Worm (Caenorhabditis elegans): ENCODE measurements around the gene dpy-7.

dpy-7 gene

DNA sequence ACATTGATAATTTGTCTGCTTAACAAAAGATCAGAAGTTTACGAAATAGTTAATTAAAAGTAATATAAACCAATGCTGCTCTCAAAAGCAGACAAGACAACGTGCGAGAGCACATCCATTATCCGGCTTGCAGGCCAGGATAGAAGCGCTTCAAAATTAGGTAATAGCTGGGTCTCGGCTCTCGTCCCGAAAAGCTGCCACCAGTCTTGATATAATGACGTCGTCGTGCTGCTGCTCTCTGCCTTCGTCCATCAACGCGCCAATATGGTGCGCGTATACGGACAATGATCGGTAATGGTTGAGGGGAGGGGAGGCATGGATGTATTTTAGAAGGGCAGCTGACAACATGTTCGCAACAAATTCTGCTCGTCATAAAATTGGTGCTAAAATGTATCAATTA lies 3.1 kb downstream of the dpy-7 start:
- TF ChIP-seq crh-2 (tag; optimal IDR thresholded peaks at IDR 0.05), result no peak
- TF ChIP-seq fos-1 (tag; optimal IDR thresholded peaks at IDR 0.05), result no peak
- TF ChIP-seq unc-62 (GFP tag; optimal IDR thresholded peaks at IDR 0.05), result no peak
- no peak for TF ChIP-seq sma-9 (GFP tag; optimal IDR thresholded peaks at IDR 0.05)
- no peak for TF ChIP-seq sma-9 (tag; optimal IDR thresholded peaks at IDR 0.05)
- TF ChIP-seq ceh-82 (tag; optimal IDR thresholded peaks at IDR 0.05), result no peak
- TF ChIP-seq mab-5 (tag; optimal IDR thresholded peaks at IDR 0.05), result no peak
- TF ChIP-seq unc-55 (GFP tag; optimal IDR thresholded peaks at IDR 0.05), result no peak
- TF ChIP-seq nhr-77 (tag; optimal IDR thresholded peaks at IDR 0.05), result no peak
- TF ChIP-seq unc-39 (tag; optimal IDR thresholded peaks at IDR 0.05), result no peak
- no peak for TF ChIP-seq ztf-11 (tag; optimal IDR thresholded peaks at IDR 0.05)

DNA sequence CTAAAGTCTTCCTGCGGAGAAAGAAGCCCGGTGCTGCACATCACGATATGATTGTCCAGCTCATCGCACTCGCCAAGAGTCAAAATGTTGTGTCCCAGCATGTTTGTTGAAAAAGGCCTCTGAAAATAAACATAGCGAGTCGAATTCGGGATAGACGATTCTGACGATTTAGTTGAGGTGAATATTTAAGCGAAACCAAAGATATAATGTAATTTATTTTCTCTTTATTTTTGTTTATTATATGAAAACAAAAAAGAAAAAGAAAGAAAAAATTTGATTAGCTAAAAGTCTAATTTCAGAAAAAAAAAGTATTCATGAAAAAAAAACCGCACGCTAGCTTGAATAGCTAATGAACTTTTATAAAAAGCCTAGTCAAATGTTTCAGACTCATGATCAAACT lies 5.0 kb downstream of the dpy-7 start, which contains the start of gene ceh-14:
ceh-14 (minus strand) TSS at position 101 of the 400 bp plus-strand sequence.
- TF ChIP-seq R02D3.7 (tag; optimal IDR thresholded peaks at IDR 0.05), result no peak
- TF ChIP-seq ZK546.5 (tag; optimal IDR thresholded peaks at IDR 0.05), result no peak
- no peak for TF ChIP-seq lin-39 (tag; optimal IDR thresholded peaks at IDR 0.05)
- no peak for TF ChIP-seq elt-1 (tag; optimal IDR thresholded peaks at IDR 0.05)
- no peak for TF ChIP-seq crh-2 (tag; optimal IDR thresholded peaks at IDR 0.05)
- no peak for TF ChIP-seq fos-1 (tag; optimal IDR thresholded peaks at IDR 0.05)
- no peak for TF ChIP-seq nhr-6 (tag; optimal IDR thresholded peaks at IDR 0.05)
- no peak for TF ChIP-seq nhr-77 (tag; optimal IDR thresholded peaks at IDR 0.05)
- no peak for TF ChIP-seq nhr-21 (tag; optimal IDR thresholded peaks at IDR 0.05)
- TF ChIP-seq peb-1 (tag; optimal IDR thresholded peaks at IDR 0.05), result no peak
- no peak for TF ChIP-seq alr-1 (tag; optimal IDR thresholded peaks at IDR 0.05)
- TF ChIP-seq egl-27 (tag; optimal IDR thresholded peaks at IDR 0.05), result no peak

DNA sequence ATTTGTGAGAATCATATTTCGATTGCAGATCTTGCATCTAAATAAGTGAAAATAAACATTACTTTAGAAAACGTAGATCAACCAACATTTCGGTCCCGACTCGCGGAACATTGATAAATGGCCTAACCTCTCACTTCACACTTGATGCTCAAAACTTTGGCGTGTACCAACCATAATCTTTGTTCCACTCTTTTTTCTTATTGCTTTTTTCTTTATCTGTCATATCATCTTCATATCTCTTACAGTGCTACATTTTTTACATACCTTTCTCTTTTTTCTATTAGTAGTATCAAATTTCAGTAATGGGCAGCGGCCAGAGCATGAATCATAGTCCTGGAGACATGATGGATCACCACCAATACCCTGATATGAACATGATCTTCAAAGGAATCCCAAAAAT lies 12.3 kb downstream of the dpy-7 start, which contains the start of gene F46C8.3:
F46C8.3 (plus strand) TSS at position 301 of the 400 bp plus-strand sequence.
- TF ChIP-seq sem-4 (tag; optimal IDR thresholded peaks at IDR 0.05) (no peak), lin-13 (GFP tag; optimal IDR thresholded peaks at IDR 0.05) (no peak), nhr-129 (tag; optimal IDR thresholded peaks at IDR 0.05) (no peak), skn-1 (tag; optimal IDR thresholded peaks at IDR 0.05) (no peak), ceh-82 (tag; optimal IDR thresholded peaks at IDR 0.05) (no peak)

DNA sequence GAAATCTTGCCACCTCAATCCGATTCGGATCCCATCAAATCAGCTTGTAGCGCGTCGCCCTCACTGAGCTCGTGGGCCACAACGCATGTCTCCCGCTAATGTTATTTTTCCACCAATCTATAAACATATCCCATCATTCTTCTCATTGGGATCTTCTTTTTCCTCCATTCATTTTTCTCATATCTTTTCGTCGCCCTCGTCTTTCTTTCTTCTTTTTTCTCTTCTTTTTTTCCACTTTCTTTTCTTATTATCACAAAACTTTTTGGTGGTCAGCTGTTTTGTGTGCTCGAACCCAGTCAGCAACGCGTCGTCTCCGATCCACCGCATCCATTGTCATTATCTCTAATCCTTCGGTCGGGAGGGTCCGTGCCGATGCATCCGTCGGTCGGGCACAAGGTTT lies 13.8 kb downstream of the dpy-7 start:
- TF ChIP-seq peb-1 (tag; optimal IDR thresholded peaks at IDR 0.05) (no peak), F13H6.1 (tag; optimal IDR thresholded peaks at IDR 0.05) (peak; percentile 84), lin-13 (GFP tag; optimal IDR thresholded peaks at IDR 0.05) (no peak), C34F6.9 (tag; optimal IDR thresholded peaks at IDR 0.05) (peak; percentile 8), sma-9 (GFP tag; optimal IDR thresholded peaks at IDR 0.05) (peak; percentile 57), sma-9 (tag; optimal IDR thresholded peaks at IDR 0.05) (no peak), nhr-129 (tag; optimal IDR thresholded peaks at IDR 0.05) (peak; percentile 45), lsy-2 (tag; optimal IDR thresholded peaks at IDR 0.05) (peak in 1 of 2 experiments; percentile 38)

DNA sequence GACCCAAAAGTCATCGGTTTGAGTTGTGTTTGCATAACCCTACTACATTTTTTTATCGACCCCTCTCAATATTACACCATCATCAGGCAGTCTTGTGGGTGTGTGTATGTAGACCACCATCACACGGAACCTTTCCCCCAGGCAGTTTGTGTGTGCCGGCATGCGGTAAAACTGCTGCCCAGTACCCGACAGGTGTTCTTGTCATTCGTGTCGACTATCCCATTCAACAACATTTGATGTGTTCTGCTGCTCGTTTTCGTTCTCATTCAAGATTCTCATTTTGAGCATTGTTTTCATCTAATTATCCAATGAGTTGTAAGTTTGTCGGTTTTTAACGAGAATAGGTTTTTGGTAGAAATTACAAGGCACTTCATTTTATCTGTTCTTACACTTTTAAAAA lies 15.0 kb downstream of the dpy-7 start:
- TF ChIP-seq lsy-2 (tag; optimal IDR thresholded peaks at IDR 0.05) (no peak), sma-9 (GFP tag; optimal IDR thresholded peaks at IDR 0.05) (peak; percentile 7), sma-9 (tag; optimal IDR thresholded peaks at IDR 0.05) (no peak)

DNA sequence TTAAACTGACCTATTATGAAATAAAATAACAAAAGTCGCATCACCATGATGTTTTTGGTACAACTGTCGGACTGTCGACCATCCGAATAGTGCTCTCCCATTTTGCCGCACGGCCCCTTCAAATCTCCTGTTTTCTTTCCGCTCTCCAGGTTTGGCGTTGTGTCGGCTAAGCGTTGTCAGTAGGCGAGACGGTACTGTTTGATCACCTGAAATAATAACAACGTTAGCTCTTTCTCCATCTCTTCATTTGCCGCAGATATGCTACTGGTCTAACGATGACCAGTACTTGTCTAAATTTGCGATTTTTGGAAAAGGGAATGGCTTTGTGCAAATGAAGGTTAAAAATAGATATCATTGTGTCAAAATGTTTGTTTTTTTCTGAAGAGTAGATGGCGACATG lies 18.0 kb downstream of the dpy-7 start, which contains the start of gene chts-1:
chts-1 (minus strand) TSS at position 101 of the 400 bp plus-strand sequence.
- TF ChIP-seq ama-1 (optimal IDR thresholded peaks at IDR 0.05), result no peak
- no peak for TF ChIP-seq crh-2 (tag; optimal IDR thresholded peaks at IDR 0.05)
- TF ChIP-seq lsy-2 (tag; optimal IDR thresholded peaks at IDR 0.05), result no peak
- no peak for TF ChIP-seq nhr-21 (tag; optimal IDR thresholded peaks at IDR 0.05)
- no peak for TF ChIP-seq R02D3.7 (tag; optimal IDR thresholded peaks at IDR 0.05)
- TF ChIP-seq lin-11 (tag; optimal IDR thresholded peaks at IDR 0.05), result no peak
- TF ChIP-seq mab-5 (tag; optimal IDR thresholded peaks at IDR 0.05), result no peak

DNA sequence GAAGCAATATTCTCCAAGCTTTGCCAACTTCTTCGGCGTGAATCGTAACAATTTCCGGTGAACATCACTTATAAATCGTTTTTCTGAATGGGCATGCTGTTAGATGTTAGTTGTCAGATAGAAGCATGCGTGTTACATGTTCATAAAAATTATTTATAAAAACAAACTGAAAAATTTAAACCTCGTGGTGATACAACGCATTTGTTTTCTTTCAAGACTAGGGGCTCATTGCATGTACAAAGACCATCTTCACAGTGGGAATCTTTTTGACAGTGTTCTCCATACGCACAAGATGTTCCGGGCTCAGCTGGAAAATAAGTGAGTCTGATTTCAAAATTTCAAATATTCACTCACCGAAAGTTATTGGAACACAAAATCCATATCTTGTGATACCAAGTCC lies 24.9 kb downstream of the dpy-7 start:
- TF ChIP-seq lsy-2 (tag; optimal IDR thresholded peaks at IDR 0.05), result no peak
- TF ChIP-seq lin-11 (tag; optimal IDR thresholded peaks at IDR 0.05), result no peak
- TF ChIP-seq nhr-6 (tag; optimal IDR thresholded peaks at IDR 0.05), result no peak
- no peak for TF ChIP-seq nhr-11 (tag; optimal IDR thresholded peaks at IDR 0.05)
- no peak for TF ChIP-seq Y55F3AM.14 (GFP tag; optimal IDR thresholded peaks at IDR 0.05)

Measured in whole organism, L2 larva.